Fruit fly (Drosophila melanogaster): ENCODE measurements around the gene CG4666.

CG4666 gene

dm6 chrX:6031692-6032091, 45.9 kb downstream of the CG4666 start (continued):
- TF ChIP-seq Stat92E (GFP tag; optimal IDR thresholded peaks at IDR 0.05) (no peak), trh (GFP tag; optimal IDR thresholded peaks at IDR 0.05) (peak; percentile 50), CG13287 (GFP tag; IDR thresholded peaks at IDR 0.05; ENCODE audit: partially characterized antibody) (no peak), Ssrp (tag; optimal IDR thresholded peaks at IDR 0.05) (peak; percentile 75), CG31365 (tag; optimal IDR thresholded peaks at IDR 0.05) (peak; percentile 47), CG17612 (GFP tag; IDR thresholded peaks at IDR 0.05) (no peak), CG3065 (GFP tag; optimal IDR thresholded peaks at IDR 0.05) (no peak), shn (GFP tag; optimal IDR thresholded peaks at IDR 0.05) (peak; percentile 60), danr (GFP tag; IDR thresholded peaks at IDR 0.05) (peak; percentile 50; the same call in 1 of the 2 replicates), sd (tag; optimal IDR thresholded peaks at IDR 0.05) (peak; percentile 19), Blimp-1 (GFP tag; optimal IDR thresholded peaks at IDR 0.05) (peak; percentile 78), insv (GFP tag; optimal IDR thresholded peaks at IDR 0.05) (no peak), al (GFP tag; IDR thresholded peaks at IDR 0.05) (no peak), org-1 (GFP tag; optimal IDR thresholded peaks at IDR 0.05) (peak; percentile 80), Hsf (GFP tag; optimal IDR thresholded peaks at IDR 0.05) (peak; percentile 71), CG14965 (GFP tag; optimal IDR thresholded peaks at IDR 0.05; ENCODE audit: borderline replicate concordance) (peak; percentile 64), H2.0 (GFP tag; IDR thresholded peaks at IDR 0.05) (peak; percentile 75), CG18764 (GFP tag; optimal IDR thresholded peaks at IDR 0.05) (peak; percentile 52), CG2712 (tag; optimal IDR thresholded peaks at IDR 0.05) (peak; percentile 82), CG2116 (GFP tag; optimal IDR thresholded peaks at IDR 0.05) (peak; percentile 11), CG15011 (GFP tag; optimal IDR thresholded peaks at IDR 0.05) (peak; percentile 42), CG14014 (GFP tag; IDR thresholded peaks at IDR 0.05) (peak; percentile 74), caup (GFP tag; optimal IDR thresholded peaks at IDR 0.05; ENCODE audit: severe bottlenecking) (peak; percentile 75), CG8359 (GFP tag; optimal IDR thresholded peaks at IDR 0.05; ENCODE audit: borderline replicate concordance) (peak; percentile 74), Deaf1 (tag; optimal IDR thresholded peaks at IDR 0.05) (peak; percentile 41), CG3726 (GFP tag; IDR thresholded peaks at IDR 0.05) (peak; percentile 71; the same call in 1 of the 3 replicates), slou (GFP tag; optimal IDR thresholded peaks at IDR 0.05) (peak; percentile 65), HLH54F (GFP tag; optimal IDR thresholded peaks at IDR 0.05) (peak; percentile 57), ap (GFP tag; IDR thresholded peaks at IDR 0.05) (peak; percentile 51; the same call in 1 of the 2 replicates), CG1529 (GFP tag; optimal IDR thresholded peaks at IDR 0.05) (peak; percentile 65), tna (GFP tag; IDR thresholded peaks at IDR 0.05; ENCODE audit: partially characterized antibody) (no peak), CG6854 (GFP tag; optimal IDR thresholded peaks at IDR 0.05) (peak; percentile 62), CG17568 (GFP tag; optimal IDR thresholded peaks at IDR 0.05) (peak; percentile 43), CG7556 (GFP tag; optimal IDR thresholded peaks at IDR 0.05) (peak; percentile 86), Lpt (GFP tag; optimal IDR thresholded peaks at IDR 0.05) (no peak), CG3281 (GFP tag; optimal IDR thresholded peaks at IDR 0.05) (peak; percentile 60), dm (GFP tag; optimal IDR thresholded peaks at IDR 0.05) (peak; percentile 53), Spps (tag; optimal IDR thresholded peaks at IDR 0.05) (peak; percentile 41), CG7987 (GFP tag; optimal IDR thresholded peaks at IDR 0.05) (peak; percentile 29), Dip3 (GFP tag; optimal IDR thresholded peaks at IDR 0.05) (peak; percentile 39), CG2202 (tag; optimal IDR thresholded peaks at IDR 0.05) (peak; percentile 64), Chrac-16 (GFP tag; optimal IDR thresholded peaks at IDR 0.05) (peak; percentile 77), lov (optimal IDR thresholded peaks at IDR 0.05) (no peak), lov (GFP tag; IDR thresholded peaks at IDR 0.05) (peak; percentile 77; the same call in 2 of the 3 replicates), Hr3 (GFP tag; optimal IDR thresholded peaks at IDR 0.05) (peak; percentile 56), Mad (GFP tag; optimal IDR thresholded peaks at IDR 0.05) (peak; percentile 44), fd96Cb (tag; optimal IDR thresholded peaks at IDR 0.05) (peak; percentile 75), zen2 (GFP tag; IDR thresholded peaks at IDR 0.05; ENCODE audit: partially characterized antibody) (no peak), Vsx1 (GFP tag; optimal IDR thresholded peaks at IDR 0.05) (peak; percentile 47), jing (GFP tag; optimal IDR thresholded peaks at IDR 0.05) (peak; percentile 72)
